Fruit fly (Drosophila melanogaster) whole organism, embryonic: ENCODE measurements around the gene Bicra.
A peak's percentile ranks its signal among the peaks of the same experiment; 100 is the strongest.

Source experiments
- Abd-B ChIP-seq: fragments of 200-800 bp; sonication (Bioruptor generic); optimal IDR thresholded peaks from 2 replicates; lab custom pipeline; 2018; ENCODE audit warnings: missing biosample characterization, mild to moderate bottlenecking, missing genetic modification characterization, moderate library complexity
- CG12769 ChIP-seq: fragments of 200-800 bp; sonication (Bioruptor generic); optimal IDR thresholded peaks from 2 replicates; lab custom pipeline; 2019; ENCODE audit warnings: missing biosample characterization, mild to moderate bottlenecking, missing genetic modification characterization, moderate library complexity
- CG13287 ChIP-seq: fragments of 200-800 bp; sonication (Bioruptor generic); IDR thresholded peaks from 2 replicates; pipeline ENCODE4 v1.3.6; 2022; ENCODE audit warnings: missing biosample characterization, missing genetic modification characterization; ENCODE audit not compliant: partially characterized antibody
- CG13296 ChIP-seq: fragments of 200-800 bp; sonication (Bioruptor generic); optimal IDR thresholded peaks from 3 replicates; lab custom pipeline; 2018; ENCODE audit warnings: missing biosample characterization, mild to moderate bottlenecking, missing genetic modification characterization
- CG13775 ChIP-seq: fragments of 200-800 bp; sonication (Bioruptor generic); optimal IDR thresholded peaks from 3 replicates; lab custom pipeline; 2017; ENCODE audit warnings: missing biosample characterization, mild to moderate bottlenecking, missing genetic modification characterization
- CG14441 ChIP-seq: fragments of 200-800 bp; sonication (Bioruptor generic); IDR thresholded peaks from 2 replicates; pipeline ENCODE4 v1.3.6; 2022; ENCODE audit warnings: missing biosample characterization, missing genetic modification characterization
- CG14965 ChIP-seq: fragments of 200-800 bp; sonication (Bioruptor generic); optimal IDR thresholded peaks from 2 replicates; lab custom pipeline; 2016; ENCODE audit warnings: missing biosample characterization, missing genetic modification characterization, borderline replicate concordance
- CG17328 ChIP-seq: fragments of 200-800 bp; sonication (Bioruptor generic); IDR thresholded peaks from 2 replicates; pipeline ENCODE4 v1.3.6; 2022; ENCODE audit warnings: missing biosample characterization, missing genetic modification characterization
- CG17829 ChIP-seq: fragments of 200-800 bp; optimal IDR thresholded peaks from 2 replicates; lab custom pipeline; 2019; ENCODE audit warnings: missing biosample characterization, mild to moderate bottlenecking, missing genetic modification characterization, moderate library complexity
- CG2202 ChIP-seq: fragments of 200-800 bp; sonication (Bioruptor generic); optimal IDR thresholded peaks from 2 replicates; lab custom pipeline; 2018; ENCODE audit warnings: missing biosample characterization, mild to moderate bottlenecking, missing genetic modification characterization
- CG30431 ChIP-seq: fragments of 200-800 bp; sonication (Bioruptor generic); optimal IDR thresholded peaks from 2 replicates; lab custom pipeline; 2017; ENCODE audit warnings: missing biosample characterization, missing genetic modification characterization
- CG4282 ChIP-seq: fragments of 200-800 bp; sonication (Bioruptor generic); optimal IDR thresholded peaks from 2 replicates; lab custom pipeline; 2016; ENCODE audit warnings: missing biosample characterization, missing genetic modification characterization
- CG4424 ChIP-seq: fragments of 200-800 bp; sonication (Bioruptor generic); optimal IDR thresholded peaks from 3 replicates; lab custom pipeline; 2016; ENCODE audit warnings: missing biosample characterization, missing genetic modification characterization
- CG6813 ChIP-seq: fragments of 200-800 bp; sonication (Bioruptor generic); optimal IDR thresholded peaks from 2 replicates; lab custom pipeline; 2017; ENCODE audit warnings: missing biosample characterization, missing genetic modification characterization, mild to moderate bottlenecking, moderate library complexity, missing genetic modification reagents
- CG7786 ChIP-seq: fragments of 200-800 bp; sonication (Bioruptor generic); optimal IDR thresholded peaks from 2 replicates; lab custom pipeline; 2016; ENCODE audit warnings: missing biosample characterization, missing genetic modification characterization
- CG8359 ChIP-seq: fragments of 200-800 bp; sonication (Bioruptor generic); optimal IDR thresholded peaks from 2 replicates; lab custom pipeline; 2017; ENCODE audit warnings: missing biosample characterization, mild to moderate bottlenecking, missing genetic modification characterization, borderline replicate concordance
- CG8944 ChIP-seq: fragments of 200-800 bp; sonication (Bioruptor generic); optimal IDR thresholded peaks from 3 replicates; lab custom pipeline; 2016; ENCODE audit warnings: missing biosample characterization, missing genetic modification characterization
- CG9727 ChIP-seq: fragments of 200-800 bp; sonication (Bioruptor generic); optimal IDR thresholded peaks from 3 replicates; lab custom pipeline; 2017; ENCODE audit warnings: missing biosample characterization, mild to moderate bottlenecking, missing genetic modification characterization
- CG9876 ChIP-seq: fragments of 200-800 bp; sonication (Bioruptor generic); optimal IDR thresholded peaks from 2 replicates; lab custom pipeline; 2016; ENCODE audit warnings: missing biosample characterization, missing genetic modification characterization
- CTCF ChIP-seq: fragments of 200-800 bp; sonication (Bioruptor generic); optimal IDR thresholded peaks from 2 replicates; lab custom pipeline; 2017; ENCODE audit warnings: missing biosample characterization, mild to moderate bottlenecking, missing genetic modification characterization, moderate library complexity
- CkIIα-i1 ChIP-seq: fragments of 200-800 bp; sonication (Bioruptor generic); IDR thresholded peaks from 2 replicates; pipeline ENCODE4 v1.3.6; 2022; ENCODE audit warnings: missing biosample characterization, missing genetic modification characterization
- Dek ChIP-seq: fragments of 200-800 bp; sonication (Bioruptor generic); optimal IDR thresholded peaks from 3 replicates; lab custom pipeline; 2019; ENCODE audit warnings: missing biosample characterization, mild to moderate bottlenecking, missing genetic modification characterization, moderate library complexity
- Dref ChIP-seq: fragments of 200-800 bp; sonication (Bioruptor generic); IDR thresholded peaks from 2 replicates; pipeline ENCODE4 v1.3.6; 2022; ENCODE audit warnings: missing biosample characterization, missing genetic modification characterization
- E2f2 ChIP-seq: fragments of 200-800 bp; sonication (Bioruptor generic); IDR thresholded peaks from 2 replicates; pipeline ENCODE4 v1.3.6; 2022; ENCODE audit warnings: missing biosample characterization, missing genetic modification characterization
- HmgD ChIP-seq: fragments of 200-800 bp; sonication (Bioruptor generic); optimal IDR thresholded peaks from 3 replicates; lab custom pipeline; 2016; ENCODE audit warnings: missing biosample characterization, missing genetic modification characterization
- Hr3 ChIP-seq: fragments of 200-800 bp; sonication (Bioruptor generic); optimal IDR thresholded peaks from 3 replicates; lab custom pipeline; 2016; ENCODE audit warnings: missing biosample characterization, missing genetic modification characterization
- MBD-R2 ChIP-seq: fragments of 200-800 bp; sonication (Bioruptor generic); IDR thresholded peaks from 2 replicates; pipeline ENCODE4 v1.3.6; 2022; ENCODE audit warnings: missing biosample characterization, missing genetic modification characterization
- MTF-1 ChIP-seq: fragments of 200-800 bp; sonication (Bioruptor generic); optimal IDR thresholded peaks from 2 replicates; lab custom pipeline; 2018; ENCODE audit warnings: missing biosample characterization, mild to moderate bottlenecking, missing genetic modification characterization, borderline replicate concordance
- Mad ChIP-seq: fragments of 200-800 bp; sonication (Bioruptor generic); optimal IDR thresholded peaks from 2 replicates; lab custom pipeline; 2016; ENCODE audit warnings: missing biosample characterization, missing genetic modification characterization
- Myb ChIP-seq: fragments of 200-800 bp; sonication (Bioruptor generic); optimal IDR thresholded peaks from 2 replicates; lab custom pipeline; 2016; ENCODE audit warnings: missing biosample characterization, missing genetic modification characterization
- NC2β ChIP-seq: fragments of 200-800 bp; sonication (Bioruptor generic); optimal IDR thresholded peaks from 2 replicates; lab custom pipeline; 2016; ENCODE audit warnings: missing biosample characterization, missing genetic modification characterization
- NfI ChIP-seq: fragments of 200-800 bp; sonication (Bioruptor generic); optimal IDR thresholded peaks from 3 replicates; lab custom pipeline; 2018; ENCODE audit warnings: missing biosample characterization, mild to moderate bottlenecking, missing genetic modification characterization, moderate library complexity
- Poxn ChIP-seq: fragments of 200-800 bp; sonication (Bioruptor generic); IDR thresholded peaks from 2 replicates; pipeline ENCODE4 v1.3.6; 2022; ENCODE audit warnings: missing biosample characterization, missing genetic modification characterization
- Ptx1 ChIP-seq: fragments of 200-800 bp; sonication (Bioruptor generic); IDR thresholded peaks from 2 replicates; pipeline ENCODE4 v1.3.6; 2022; ENCODE audit warnings: missing biosample characterization, missing genetic modification characterization
- Sin3A ChIP-seq: fragments of >200 bp; optimal IDR thresholded peaks from 2 replicates; lab custom pipeline; 2018
- Trl ChIP-seq, 3 experiments: fragments of >200 bp in 2 of 3; fragments of 200-800 bp in 1 of 3; sonication (Bioruptor generic) in 1 of 3; optimal IDR thresholded peaks; 2 replicates in 1 of 3; 3 replicates in 2 of 3; lab custom pipeline; 2016 to 2017; ENCODE audit warnings: missing biosample characterization in 1 of 3, missing genetic modification characterization in 1 of 3
- Vsx1 ChIP-seq: fragments of 200-800 bp; sonication (Bioruptor generic); optimal IDR thresholded peaks from 2 replicates; lab custom pipeline; 2017; ENCODE audit warnings: missing biosample characterization, mild to moderate bottlenecking, missing genetic modification characterization, missing genetic modification reagents
- ase ChIP-seq: fragments of 200-800 bp; sonication (Bioruptor generic); IDR thresholded peaks from 3 replicates; pipeline ENCODE4 v1.3.6; 2022; ENCODE audit warnings: missing biosample characterization, missing genetic modification characterization
- da ChIP-seq: fragments of 200-800 bp; sonication (Bioruptor generic); optimal IDR thresholded peaks from 2 replicates; lab custom pipeline; 2016; ENCODE audit warnings: missing biosample characterization, missing genetic modification characterization
- ewg ChIP-seq: fragments of 200-800 bp; sonication (Bioruptor generic); optimal IDR thresholded peaks from 3 replicates; lab custom pipeline; 2017; ENCODE audit warnings: mild to moderate bottlenecking, missing biosample characterization, missing genetic modification reagents, missing genetic modification characterization
- gcm2 ChIP-seq: fragments of 200-800 bp; sonication (Bioruptor generic); optimal IDR thresholded peaks from 2 replicates; lab custom pipeline; 2016; ENCODE audit warnings: missing biosample characterization, missing genetic modification characterization
- rib ChIP-seq: fragments of 200-800 bp; sonication (Bioruptor generic); IDR thresholded peaks from 2 replicates; pipeline ENCODE4 v1.3.6; 2022; ENCODE audit warnings: missing biosample characterization, missing genetic modification characterization
- run ChIP-seq: fragments of 200-800 bp; sonication (Bioruptor generic); optimal IDR thresholded peaks from 3 replicates; lab custom pipeline; 2018; ENCODE audit warnings: missing biosample characterization, mild to moderate bottlenecking, missing genetic modification characterization
- sob ChIP-seq: fragments of 200-800 bp; sonication (Bioruptor generic); IDR thresholded peaks from 2 replicates; pipeline ENCODE4 v1.3.6; 2022; ENCODE audit warnings: missing biosample characterization, missing genetic modification characterization
- tup ChIP-seq: fragments of 200-800 bp; sonication (Bioruptor generic); optimal IDR thresholded peaks from 2 replicates; lab custom pipeline; 2016; ENCODE audit warnings: missing biosample characterization, mild to moderate bottlenecking, missing genetic modification characterization, moderate library complexity
- usp ChIP-seq: fragments of >200 bp; optimal IDR thresholded peaks from 2 replicates; lab custom pipeline; 2017; ENCODE audit warnings: missing biosample characterization, missing genetic modification characterization
- wek ChIP-seq: fragments of 200-800 bp; sonication (Bioruptor generic); optimal IDR thresholded peaks from 3 replicates; lab custom pipeline; 2018; ENCODE audit warnings: missing biosample characterization, mild to moderate bottlenecking, missing genetic modification characterization, moderate library complexity
- wor ChIP-seq: fragments of 200-800 bp; sonication (Bioruptor generic); IDR thresholded peaks from 2 replicates; pipeline ENCODE4 v1.3.6; 2022; ENCODE audit warnings: missing biosample characterization, missing genetic modification characterization
- zen2 ChIP-seq: fragments of 200-800 bp; sonication (Bioruptor generic); IDR thresholded peaks from 3 replicates; pipeline ENCODE4 v1.3.6; 2022; ENCODE audit warnings: missing biosample characterization, missing genetic modification characterization; ENCODE audit not compliant: partially characterized antibody

Bicra gene

DNA sequence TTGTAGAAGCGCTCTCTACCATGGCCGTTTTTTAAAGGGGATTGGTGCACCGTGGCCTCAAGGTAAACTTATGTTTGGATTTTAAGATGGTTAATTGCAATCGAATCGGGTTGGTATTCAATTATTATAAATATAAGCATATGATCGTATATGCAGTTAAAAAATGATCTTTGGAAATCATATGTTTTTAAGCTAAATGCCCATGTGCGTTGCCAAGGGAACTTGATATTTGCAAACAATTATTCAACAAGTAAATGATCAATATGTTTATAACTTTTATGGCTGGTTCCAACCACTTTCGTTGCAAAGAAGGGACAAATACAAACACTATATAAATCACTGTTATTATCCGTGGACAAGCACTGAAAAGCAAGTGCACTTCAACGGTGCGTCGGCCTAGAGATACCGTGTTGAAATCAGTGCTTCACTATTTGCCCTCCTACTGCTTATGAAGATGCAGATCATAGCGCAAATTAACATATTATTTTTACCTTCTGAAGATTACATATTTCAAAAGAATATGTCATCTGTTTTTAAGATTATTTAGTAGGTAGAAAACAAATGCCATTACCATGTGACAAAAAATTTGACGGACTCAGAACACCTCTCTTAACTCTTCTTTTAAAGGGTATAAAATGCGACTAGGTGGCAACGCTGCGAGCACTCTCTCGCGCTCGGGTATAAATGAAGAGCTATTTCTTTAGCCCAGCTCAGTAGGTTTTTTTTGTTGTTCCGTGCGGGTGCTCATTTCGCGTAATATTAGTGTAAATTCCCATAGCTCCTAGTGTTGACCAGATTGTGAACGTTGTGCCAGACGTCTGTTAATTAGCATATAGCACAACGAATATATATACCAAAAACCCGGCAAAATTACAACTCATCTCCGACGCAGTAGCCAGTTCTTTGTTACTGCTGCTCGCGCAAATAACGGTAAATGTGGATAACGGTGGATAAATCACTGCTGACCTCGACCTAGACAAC is 94.9 kb downstream of the Bicra start, which contains the start of gene rdog (continued):
- TF ChIP-seq CG9876 (GFP tag; lab: Kevin White, UChicago) (peak; percentile 53), usp (GFP tag; lab: Kevin White, UChicago) (no peak), sob (GFP tag; lab: Robert Waterston, UW) (peak; percentile 60), CTCF (no peak), CG8359 (GFP tag; lab: Kevin White, UChicago) (peak; percentile 28), zen2 (GFP tag; lab: Robert Waterston, UW) (no peak), CG14441 (GFP tag; lab: Robert Waterston, UW) (peak; percentile 55), gcm2 (GFP tag; lab: Kevin White, UChicago) (peak; percentile 69), CkIIα-i1 (GFP tag; lab: Robert Waterston, UW) (no peak), CG4424 (GFP tag; lab: Kevin White, UChicago) (peak; percentile 88), CG8944 (peak; percentile 68), tup (peak; percentile 4), wek (peak; percentile 11), Myb (GFP tag; lab: Kevin White, UChicago) (peak; percentile 55), rib (GFP tag; lab: Robert Waterston, UW) (peak; percentile 27; the same call in 1 of the 2 replicates), Sin3A (lab: Kevin White, UChicago) (peak; percentile 33), CG14965 (GFP tag; lab: Kevin White, UChicago) (no peak), Poxn (GFP tag; lab: Robert Waterston, UW) (no peak), CG13296 (GFP tag; lab: Kevin White, UChicago) (peak; percentile 76), run (peak; percentile 39), ase (no peak), CG6813 (GFP tag; lab: Kevin White, UChicago) (peak; percentile 4), ewg (GFP tag; lab: Kevin White, UChicago) (peak; percentile 37), CG4282 (GFP tag; lab: Kevin White, UChicago) (peak; percentile 61), CG13287 (GFP tag; lab: Robert Waterston, UW) (peak; percentile 35; the same call in 1 of the 2 replicates), MTF-1 (GFP tag; lab: Kevin White, UChicago) (no peak), HmgD (GFP tag; lab: Kevin White, UChicago) (peak; percentile 46), Vsx1 (GFP tag; lab: Kevin White, UChicago) (no peak), Ptx1 (peak; percentile 59), CG13775 (GFP tag; lab: Kevin White, UChicago) (peak; percentile 84), CG17829 (tag; lab: Kevin White, UChicago) (peak; percentile 84), CG17328 (GFP tag; lab: Robert Waterston, UW) (peak; percentile 52; the same call in 1 of the 2 replicates), Trl (optimal IDR thresholded peaks at IDR 0.05; lab: Kevin White, UChicago) (peak; percentile 57 to 74), Trl (GFP tag; optimal IDR thresholded peaks at IDR 0.05; lab: Kevin White, UChicago) (peak; percentile 76), Mad (peak; percentile 76), Dek (tag; lab: Kevin White, UChicago) (peak; percentile 65), CG30431 (GFP tag; lab: Kevin White, UChicago) (peak; percentile 62), Hr3 (GFP tag; lab: Kevin White, UChicago) (peak; percentile 73), NfI (peak; percentile 72), wor (GFP tag; lab: Robert Waterston, UW) (no peak; the same call in 1 of the 2 replicates), MBD-R2 (GFP tag; lab: Robert Waterston, UW) (peak; percentile 42), Dref (GFP tag; lab: Robert Waterston, UW) (no peak), NC2β (GFP tag; lab: Kevin White, UChicago) (peak; percentile 85), Abd-B (GFP tag; lab: Kevin White, UChicago) (peak; percentile 88), E2f2 (GFP tag; lab: Robert Waterston, UW) (peak; percentile 43; the same call in 1 of the 2 replicates), CG7786 (GFP tag; lab: Kevin White, UChicago) (peak; percentile 80), da (GFP tag; lab: Kevin White, UChicago) (peak; percentile 20), CG12769 (tag; lab: Kevin White, UChicago) (peak; percentile 77), CG9727 (GFP tag; lab: Kevin White, UChicago) (peak; percentile 89), CG2202 (tag; lab: Kevin White, UChicago) (peak; percentile 54)
